Fruit fly (Drosophila melanogaster): ENCODE data around the gene Npc1a.

Gene Npc1a

DNA sequence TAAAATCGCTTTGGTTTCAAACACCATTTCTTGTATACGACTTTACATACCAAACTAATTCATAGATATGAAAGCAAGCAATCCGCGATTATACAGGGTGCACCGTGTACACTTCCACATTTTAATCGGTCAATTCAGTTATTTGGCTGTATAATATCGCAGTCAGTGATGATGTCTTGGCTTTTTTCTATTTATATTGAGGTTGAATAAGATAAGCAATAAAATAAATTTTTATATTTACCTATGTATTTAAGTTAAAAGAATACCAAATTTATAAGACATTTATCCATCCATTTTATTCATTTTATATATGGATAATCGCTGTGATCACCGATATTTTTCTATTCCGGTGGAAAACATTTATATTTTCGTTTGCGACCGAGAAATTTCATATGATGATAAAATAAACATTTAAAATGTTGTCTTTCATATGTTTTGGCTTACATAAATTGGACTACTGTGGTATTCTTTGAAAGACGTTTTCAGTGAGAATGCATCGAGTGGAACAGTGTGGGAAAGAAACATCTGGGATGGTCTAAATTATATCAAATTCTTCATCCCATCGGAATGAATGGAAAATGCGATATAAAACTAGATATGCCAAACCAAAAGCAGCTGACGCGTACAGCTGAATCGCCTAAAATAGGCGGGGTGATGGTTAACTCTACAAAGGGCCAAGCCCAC is 5.8 kb upstream of the Npc1a start, which contains the start of gene CG5708 (continued):
- TF ChIP-seq CG16813 (GFP tag; IDR thresholded peaks at IDR 0.05; ENCODE audit: partially characterized antibody) (peak; percentile 58), pros (GFP tag; optimal IDR thresholded peaks at IDR 0.05) (no peak), CG31441 (GFP tag; IDR thresholded peaks at IDR 0.05) (peak; percentile 46; the same call in 1 of the 2 replicates), klu (GFP tag; IDR thresholded peaks at IDR 0.05) (no peak), tap (tag; optimal IDR thresholded peaks at IDR 0.05) (no peak), Atf6 (GFP tag; IDR thresholded peaks at IDR 0.05) (0 out of 2 replicates have a peak, but pooled peaks have one; percentile 17), CG2712 (tag; optimal IDR thresholded peaks at IDR 0.05) (peak; percentile 38), lola (GFP tag; optimal IDR thresholded peaks at IDR 0.05) (peak in 1 of 3 experiments; percentile 18), MESR4 (GFP tag; optimal IDR thresholded peaks at IDR 0.05) (peak; percentile 46), unc-4 (GFP tag; IDR thresholded peaks at IDR 0.05; ENCODE audit: partially characterized antibody) (peak; percentile 47; the same call in 1 of the 2 replicates), corto (GFP tag; optimal IDR thresholded peaks at IDR 0.05) (no peak), Dref (GFP tag; IDR thresholded peaks at IDR 0.05) (peak; percentile 56), Xbp1 (GFP tag; optimal IDR thresholded peaks at IDR 0.05) (peak; percentile 48), HLHmδ (GFP tag; optimal IDR thresholded peaks at IDR 0.05) (no peak), CG14710 (tag; optimal IDR thresholded peaks at IDR 0.05) (peak; percentile 33), CG18476 (GFP tag; optimal IDR thresholded peaks at IDR 0.05) (no peak), usp (GFP tag; optimal IDR thresholded peaks at IDR 0.05) (no peak), CG1233 (GFP tag; optimal IDR thresholded peaks at IDR 0.05) (no peak), sob (GFP tag; IDR thresholded peaks at IDR 0.05) (0 out of 2 replicates have a peak, but pooled peaks have one; percentile 39), CG17361 (GFP tag; IDR thresholded peaks at IDR 0.05) (peak; percentile 66; the same call in 2 of the 3 replicates), caup (GFP tag; optimal IDR thresholded peaks at IDR 0.05; ENCODE audit: severe bottlenecking) (peak; percentile 1), knrl (GFP tag; IDR thresholded peaks at IDR 0.05; ENCODE audit: partially characterized antibody) (peak; percentile 50; the same call in 2 of the 3 replicates)

DNA sequence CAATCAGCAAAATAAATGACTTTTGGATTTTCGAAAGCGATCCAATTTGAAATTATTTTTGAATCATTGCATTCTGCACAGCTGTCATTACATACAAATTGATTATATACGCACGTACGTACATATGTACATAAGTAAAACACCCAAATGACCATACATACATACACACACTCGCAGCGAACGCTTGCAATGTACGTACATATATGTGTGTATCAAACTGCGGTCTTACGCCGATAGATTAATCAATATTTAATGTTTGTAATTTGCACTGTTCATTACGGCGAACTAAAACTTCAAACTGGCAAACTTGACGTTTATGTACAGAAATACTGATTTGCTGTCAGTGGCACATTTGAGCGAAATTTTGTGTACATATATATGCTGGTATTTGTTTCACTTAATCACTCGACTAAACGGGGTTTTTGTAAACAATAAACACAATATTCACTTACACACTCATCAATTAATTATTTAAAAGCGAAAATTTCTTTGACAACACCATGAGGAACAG is 5.3 kb upstream of the Npc1a start:
- peak; percentile 42 for TF ChIP-seq nerfin-1 (tag; optimal IDR thresholded peaks at IDR 0.05)
- peak; percentile 14 for TF ChIP-seq sens (GFP tag)
- TF ChIP-seq cg (GFP tag; optimal IDR thresholded peaks at IDR 0.05), result peak; percentile 72
- TF ChIP-seq CG34376 (GFP tag; optimal IDR thresholded peaks at IDR 0.05), result peak; percentile 10
- TF ChIP-seq CG7987 (GFP tag; optimal IDR thresholded peaks at IDR 0.05), result no peak
- TF ChIP-seq MESR4 (GFP tag; optimal IDR thresholded peaks at IDR 0.05), result peak; percentile 67
- peak in 1 of 2 experiments; percentile 81 for TF ChIP-seq eve (GFP tag; optimal IDR thresholded peaks at IDR 0.05)
- TF ChIP-seq Sox100B (GFP tag; optimal IDR thresholded peaks at IDR 0.05), result no peak
- TF ChIP-seq lbe (GFP tag; optimal IDR thresholded peaks at IDR 0.05), result peak; percentile 16
- no peak for TF ChIP-seq CG8388 (GFP tag; optimal IDR thresholded peaks at IDR 0.05)
- TF ChIP-seq CG32767 (GFP tag; IDR thresholded peaks at IDR 0.05), result 0 out of 2 replicates have a peak, but pooled peaks have one; percentile 25

dm6 chr2L:10222550-10223231 is 1.7 kb upstream of the Npc1a start, which contains the start of gene Bcs1:
Gene Bcs1 (plus strand): TSS chr2L:10222657.
- TF ChIP-seq Dp (GFP tag; optimal IDR thresholded peaks at IDR 0.05) (peak; percentile 26), chinmo (GFP tag; IDR thresholded peaks at IDR 0.05; ENCODE audit: partially characterized antibody) (no peak), stwl (tag; optimal IDR thresholded peaks at IDR 0.05) (peak; percentile 24), CG15479 (GFP tag; optimal IDR thresholded peaks at IDR 0.05) (no peak), trem (tag; optimal IDR thresholded peaks at IDR 0.05) (peak; percentile 48), knrl (GFP tag; IDR thresholded peaks at IDR 0.05; ENCODE audit: partially characterized antibody) (no peak), sr (GFP tag; IDR thresholded peaks at IDR 0.05) (no peak), CG9797 (GFP tag; optimal IDR thresholded peaks at IDR 0.05) (peak; percentile 45), ap (GFP tag; IDR thresholded peaks at IDR 0.05) (no peak), eve (GFP tag; optimal IDR thresholded peaks at IDR 0.05) (peak in 1 of 2 experiments; percentile 69), scrt (GFP tag; optimal IDR thresholded peaks at IDR 0.05) (peak; percentile 15), CG14710 (tag; optimal IDR thresholded peaks at IDR 0.05) (peak; percentile 15), nerfin-1 (tag; optimal IDR thresholded peaks at IDR 0.05) (peak; percentile 21), MESR4 (GFP tag; optimal IDR thresholded peaks at IDR 0.05) (peak; percentile 13), CG10267 (tag; optimal IDR thresholded peaks at IDR 0.05) (peak; percentile 9), CG15601 (tag; optimal IDR thresholded peaks at IDR 0.05) (peak; percentile 15)
